Worm (Caenorhabditis elegans) whole organism, mixed stage, embryonic: ENCODE results near the gene Y53F4B.1.

Experiments
- M03D4.4 ChIP-seq: sonication (generic microtip); optimal IDR thresholded peaks from 2 replicates; lab custom pipeline; 2017; ENCODE audit warnings: mild to moderate bottlenecking, missing genetic modification characterization, missing compliant biosample characterization
- bed-3 ChIP-seq: fragments of 200-800 bp; sonication (Bioruptor generic); optimal IDR thresholded peaks from 3 replicates; lab custom pipeline; 2018; ENCODE audit warnings: mild to moderate bottlenecking, missing genetic modification characterization, moderate library complexity, missing compliant biosample characterization
- blmp-1 ChIP-seq: fragments of 150-350 bp; optimal IDR thresholded peaks from 2 replicates; lab custom pipeline; 2014; ENCODE audit warnings: missing biosample characterization, missing genetic modification characterization
- ceh-39 ChIP-seq: fragments of 150-350 bp; optimal IDR thresholded peaks from 2 replicates; lab custom pipeline; 2014; ENCODE audit warnings: missing biosample characterization, missing genetic modification characterization
- ceh-43 ChIP-seq: fragments of 200-800 bp; sonication (Bioruptor generic); optimal IDR thresholded peaks from 2 replicates; lab custom pipeline; 2018; ENCODE audit warnings: mild to moderate bottlenecking, missing genetic modification characterization, moderate library complexity, missing compliant biosample characterization
- ceh-83 ChIP-seq: fragments of 200-800 bp; sonication (Bioruptor generic); optimal IDR thresholded peaks from 2 replicates; lab custom pipeline; 2018; ENCODE audit warnings: mild to moderate bottlenecking, missing genetic modification characterization, missing compliant biosample characterization
- ces-1 ChIP-seq: fragments of 150-350 bp; optimal IDR thresholded peaks from 2 replicates; lab custom pipeline; 2014; ENCODE audit warnings: missing biosample characterization, missing genetic modification reagents, missing genetic modification characterization
- drap-1 ChIP-seq: fragments of 200-800 bp; sonication (Bioruptor generic); optimal IDR thresholded peaks from 3 replicates; lab custom pipeline; 2018; ENCODE audit warnings: mild to moderate bottlenecking, missing genetic modification characterization, missing compliant biosample characterization
- elt-1 ChIP-seq: sonication (generic microtip); optimal IDR thresholded peaks from 2 replicates; lab custom pipeline; 2017; ENCODE audit warnings: missing genetic modification characterization, mild to moderate bottlenecking, missing compliant biosample characterization, antibody characterized with exemption, moderate library complexity, borderline replicate concordance; ENCODE audit not compliant: insufficient read depth
- elt-3 ChIP-seq: fragments of 150-350 bp; optimal IDR thresholded peaks from 2 replicates; lab custom pipeline; 2014; ENCODE audit warnings: missing biosample characterization, missing genetic modification characterization
- flh-1 ChIP-seq: fragments of 200-800 bp; sonication (Bioruptor generic); optimal IDR thresholded peaks from 2 replicates; lab custom pipeline; 2018; ENCODE audit warnings: mild to moderate bottlenecking, missing genetic modification characterization, moderate library complexity, missing compliant biosample characterization
- ham-2 ChIP-seq: fragments of 200-800 bp; sonication (Bioruptor generic); optimal IDR thresholded peaks from 2 replicates; lab custom pipeline; 2018; ENCODE audit warnings: mild to moderate bottlenecking, missing genetic modification characterization, missing compliant biosample characterization
- lin-13 ChIP-seq: fragments of 150-350 bp; optimal IDR thresholded peaks from 2 replicates; lab custom pipeline; 2014; ENCODE audit warnings: missing biosample characterization, missing genetic modification characterization
- lin-32 ChIP-seq: fragments of 200-800 bp; sonication (Bioruptor generic); optimal IDR thresholded peaks from 2 replicates; lab custom pipeline; 2018; ENCODE audit warnings: mild to moderate bottlenecking, missing genetic modification characterization, missing compliant biosample characterization
- lsy-2 ChIP-seq: fragments of 150-350 bp; optimal IDR thresholded peaks from 2 replicates; lab custom pipeline; 2014; ENCODE audit warnings: missing biosample characterization, missing genetic modification characterization
- mep-1 ChIP-seq: fragments of 150-350 bp; optimal IDR thresholded peaks from 2 replicates; lab custom pipeline; 2017; ENCODE audit warnings: missing biosample characterization, missing genetic modification reagents, missing genetic modification characterization, inconsistent platforms
- mls-2 ChIP-seq: sonication (generic microtip); optimal IDR thresholded peaks from 2 replicates; lab custom pipeline; 2016; ENCODE audit warnings: mild to moderate bottlenecking, missing genetic modification characterization, moderate library complexity, missing compliant biosample characterization
- nhr-12 ChIP-seq: fragments of 150-350 bp; optimal IDR thresholded peaks from 2 replicates; lab custom pipeline; 2014; ENCODE audit warnings: missing biosample characterization, missing genetic modification characterization
- nhr-2 ChIP-seq: fragments of 150-350 bp; optimal IDR thresholded peaks from 2 replicates; lab custom pipeline; 2014; ENCODE audit warnings: missing biosample characterization, missing genetic modification characterization
- nhr-237 ChIP-seq: fragments of 150-350 bp; optimal IDR thresholded peaks from 2 replicates; lab custom pipeline; 2014; ENCODE audit warnings: missing biosample characterization, missing genetic modification characterization
- nhr-28 ChIP-seq: fragments of 150-350 bp; optimal IDR thresholded peaks from 2 replicates; lab custom pipeline; 2014; ENCODE audit warnings: missing biosample characterization, missing genetic modification characterization
- nhr-76 ChIP-seq: sonication (generic microtip); optimal IDR thresholded peaks from 2 replicates; lab custom pipeline; 2017; ENCODE audit warnings: missing biosample characterization, missing genetic modification characterization
- pha-4 ChIP-seq: fragments of 150-350 bp; optimal IDR thresholded peaks from 2 replicates; lab custom pipeline; 2018; ENCODE audit warnings: missing biosample characterization, missing genetic modification reagents, missing genetic modification characterization
- sem-2 ChIP-seq: fragments of 200-800 bp; sonication (Bioruptor generic); optimal IDR thresholded peaks from 2 replicates; lab custom pipeline; 2018; ENCODE audit warnings: mild to moderate bottlenecking, missing genetic modification characterization, missing compliant biosample characterization
- snpc-4 ChIP-seq: fragments of 150-350 bp; optimal IDR thresholded peaks from 2 replicates; lab custom pipeline; 2014; ENCODE audit warnings: missing biosample characterization, missing genetic modification characterization
- sptf-1 ChIP-seq: sonication (generic microtip); optimal IDR thresholded peaks from 2 replicates; lab custom pipeline; 2017; ENCODE audit warnings: mild to moderate bottlenecking, missing genetic modification characterization, moderate library complexity, missing compliant biosample characterization
- tbx-8 ChIP-seq: fragments of 200-800 bp; sonication (Bioruptor generic); optimal IDR thresholded peaks from 2 replicates; lab custom pipeline; 2018; ENCODE audit warnings: mild to moderate bottlenecking, missing genetic modification characterization, moderate library complexity, missing compliant biosample characterization
- unc-120 ChIP-seq: sonication (generic microtip); optimal IDR thresholded peaks from 2 replicates; lab custom pipeline; 2017; ENCODE audit warnings: missing genetic modification characterization, missing compliant biosample characterization; ENCODE audit not compliant: poor library complexity, severe bottlenecking
- unc-62 ChIP-seq: fragments of 150-350 bp; optimal IDR thresholded peaks from 2 replicates; lab custom pipeline; 2014; ENCODE audit warnings: missing biosample characterization, missing genetic modification reagents, missing genetic modification characterization
- zip-8 ChIP-seq: fragments of 150-350 bp; optimal IDR thresholded peaks from 2 replicates; lab custom pipeline; 2014; ENCODE audit warnings: missing biosample characterization, missing genetic modification characterization
- ztf-11 ChIP-seq: fragments of 150-350 bp; optimal IDR thresholded peaks from 2 replicates; lab custom pipeline; 2014; ENCODE audit warnings: missing biosample characterization, missing genetic modification characterization

The Y53F4B.1 gene

DNA sequence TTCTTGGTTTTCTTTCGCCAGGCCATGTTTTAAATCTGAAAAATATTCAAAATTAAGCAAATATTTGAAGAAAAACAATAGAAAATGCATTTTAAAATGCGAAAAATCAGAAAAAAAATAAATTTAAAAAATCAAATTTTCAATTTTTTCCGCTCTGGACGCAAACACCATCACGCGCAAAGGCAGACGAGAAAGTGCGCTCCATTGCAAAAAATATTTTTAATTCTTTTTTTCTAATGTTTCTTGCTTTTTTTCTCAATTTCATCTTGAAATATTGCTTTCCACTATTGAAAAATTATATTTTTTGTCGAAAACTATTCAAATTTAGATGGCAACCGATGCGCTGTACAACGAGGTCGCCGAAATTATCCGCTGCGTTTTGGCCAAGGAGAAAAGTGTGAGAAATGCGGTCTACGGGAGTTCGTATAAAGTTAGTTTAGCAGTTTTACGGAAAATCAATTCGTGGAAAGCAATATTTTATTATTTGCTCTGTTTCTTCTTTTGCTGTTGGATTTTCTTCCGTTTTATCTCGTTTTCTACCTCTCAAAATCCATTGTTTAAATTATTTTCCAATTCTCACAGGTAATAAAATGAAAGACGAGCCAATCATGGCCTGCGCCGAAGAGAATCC is 11.4 kb upstream of the Y53F4B.1 start, which contains the start of the genes pole-4, nsun-5 and metl-2:
Gene pole-4, minus strand, starts transcription at position 35 of the 631 bp plus-strand sequence.
Gene nsun-5, plus strand, starts transcription at position 298 of the 631 bp plus-strand sequence.
Gene metl-2, plus strand, starts transcription at position 581 of the 631 bp plus-strand sequence.
- TF ChIP-seq mep-1 (tag; lab: Kevin White, UChicago) (peak; percentile 14), ces-1 (peak; percentile 75), lin-32 (GFP tag; lab: Kevin White, UChicago) (no peak), lsy-2 (peak; percentile 70)

DNA sequence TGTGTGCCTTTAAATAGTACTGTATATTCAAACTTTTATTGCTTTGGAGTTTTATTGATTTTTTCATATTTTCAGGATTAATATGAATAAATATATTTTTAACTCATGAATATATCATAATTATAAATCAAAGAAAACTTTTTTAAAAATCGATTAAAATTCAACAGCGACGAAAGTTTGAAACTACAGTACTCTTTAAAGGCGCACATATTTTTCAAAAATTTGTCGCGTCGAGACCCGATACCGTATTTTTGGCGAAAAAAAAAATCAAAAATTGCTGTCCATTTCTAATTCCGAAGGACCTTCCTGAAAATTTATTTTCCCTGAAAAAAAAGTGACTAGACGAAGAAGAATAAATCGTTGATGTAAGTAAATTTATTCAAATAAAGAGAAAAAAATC is 10.3 kb upstream of the Y53F4B.1 start:
- TF ChIP-seq sptf-1 (tag; lab: Kevin White, UChicago), result no peak
- no peak for TF ChIP-seq ceh-39 (tag; lab: Kevin White, UChicago)
- TF ChIP-seq zip-8 (tag; lab: Kevin White, UChicago), result no peak
- no peak for TF ChIP-seq elt-1 (tag; lab: Kevin White, UChicago)
- TF ChIP-seq nhr-12 (tag; lab: Kevin White, UChicago), result no peak
- no peak for TF ChIP-seq nhr-2 (tag; lab: Kevin White, UChicago)
- no peak for TF ChIP-seq lin-13
- TF ChIP-seq snpc-4, result no peak
- no peak for TF ChIP-seq ces-1
- TF ChIP-seq ztf-11, result no peak
- TF ChIP-seq elt-3, result no peak
- no peak for TF ChIP-seq blmp-1 (tag; lab: Kevin White, UChicago)
- TF ChIP-seq lsy-2, result no peak
- TF ChIP-seq flh-1 (GFP tag; lab: Kevin White, UChicago), result no peak
- TF ChIP-seq lin-32 (GFP tag; lab: Kevin White, UChicago), result no peak

DNA sequence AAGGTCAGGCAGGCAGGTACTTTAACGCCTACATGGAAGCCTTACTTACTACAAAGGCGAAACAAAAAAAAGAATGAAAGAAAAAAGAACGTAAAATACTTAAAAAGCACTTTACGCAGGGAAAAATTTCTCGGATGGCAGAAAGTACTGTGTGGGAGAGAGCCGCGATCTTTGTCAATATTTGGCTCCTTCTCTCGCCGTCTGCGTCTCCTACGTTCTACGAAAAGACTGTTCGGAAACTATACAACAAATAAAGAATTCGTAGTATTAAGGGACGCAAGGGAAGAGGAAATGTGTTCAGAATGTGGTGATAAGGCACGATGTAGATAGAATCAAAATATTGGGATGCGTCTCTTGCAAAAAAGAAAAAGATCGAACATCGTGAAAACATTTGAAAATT is 9.1 kb upstream of the Y53F4B.1 start:
- no peak for TF ChIP-seq sem-2 (GFP tag; lab: Kevin White, UChicago)
- no peak for TF ChIP-seq ceh-39 (tag; lab: Kevin White, UChicago)
- TF ChIP-seq tbx-8 (GFP tag; lab: Kevin White, UChicago), result no peak
- TF ChIP-seq pha-4 (tag; lab: Kevin White, UChicago), result peak; percentile 84
- no peak for TF ChIP-seq blmp-1 (tag; lab: Kevin White, UChicago)
- TF ChIP-seq ces-1, result no peak

DNA sequence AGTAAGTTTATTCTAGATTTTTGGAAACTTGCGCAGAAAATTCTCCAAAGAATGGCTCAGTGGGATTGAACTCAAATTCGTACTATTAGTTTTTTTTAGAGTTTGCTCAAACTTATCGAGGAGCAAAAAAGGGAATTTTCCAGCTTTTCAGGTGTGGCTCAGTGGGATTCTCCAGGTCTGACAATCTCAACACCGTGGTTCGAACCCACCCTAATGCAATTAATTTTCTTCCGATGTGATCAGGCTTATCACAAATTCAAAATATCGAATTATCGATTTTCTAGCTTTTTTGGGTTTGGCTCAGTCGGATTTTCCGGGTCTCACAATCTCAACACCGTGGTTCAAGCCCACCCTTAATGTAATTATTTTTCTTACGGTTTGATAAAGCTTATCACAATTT is 8.4 kb upstream of the Y53F4B.1 start:
- TF ChIP-seq mep-1 (tag; lab: Kevin White, UChicago), result no peak
- TF ChIP-seq nhr-12 (tag; lab: Kevin White, UChicago), result no peak
- no peak for TF ChIP-seq elt-3
- TF ChIP-seq lin-32 (GFP tag; lab: Kevin White, UChicago), result no peak
- no peak for TF ChIP-seq ces-1
- no peak for TF ChIP-seq snpc-4
- TF ChIP-seq lsy-2, result no peak
- no peak for TF ChIP-seq elt-1 (tag; lab: Kevin White, UChicago)
- no peak for TF ChIP-seq nhr-2 (tag; lab: Kevin White, UChicago)
- TF ChIP-seq nhr-76, result no peak
- TF ChIP-seq ceh-83, result no peak
- no peak for TF ChIP-seq flh-1 (GFP tag; lab: Kevin White, UChicago)
- TF ChIP-seq drap-1 (GFP tag; lab: Kevin White, UChicago), result no peak
- no peak for TF ChIP-seq M03D4.4

ce11 chrII:14964877-14965276 is 6.9 kb upstream of the Y53F4B.1 start:
- TF ChIP-seq ceh-43 (no peak), flh-1 (GFP tag; lab: Kevin White, UChicago) (no peak), blmp-1 (tag; lab: Kevin White, UChicago) (no peak), nhr-2 (tag; lab: Kevin White, UChicago) (no peak), unc-120 (tag; lab: Kevin White, UChicago) (no peak), ham-2 (GFP tag; lab: Kevin White, UChicago) (no peak), unc-62 (GFP tag; lab: Kevin White, UChicago) (no peak), tbx-8 (GFP tag; lab: Kevin White, UChicago) (no peak), lin-32 (GFP tag; lab: Kevin White, UChicago) (no peak), nhr-28 (tag; lab: Kevin White, UChicago) (no peak), nhr-12 (tag; lab: Kevin White, UChicago) (no peak), nhr-237 (tag; lab: Kevin White, UChicago) (no peak), mls-2 (tag; lab: Kevin White, UChicago) (no peak), ceh-39 (tag; lab: Kevin White, UChicago) (no peak), bed-3 (GFP tag; lab: Kevin White, UChicago) (no peak)
